Fruit fly (Drosophila melanogaster): Measurements from ENCODE around the gene miple1.

- TF ChIP-seq dmrt93B (GFP tag; optimal IDR thresholded peaks at IDR 0.05) (no peak), CG32264 (GFP tag; optimal IDR thresholded peaks at IDR 0.05) (no peak), Dfd (GFP tag; optimal IDR thresholded peaks at IDR 0.05) (no peak), Myc (optimal IDR thresholded peaks at IDR 0.05) (no peak), CrebA (GFP tag; optimal IDR thresholded peaks at IDR 0.05; ENCODE audit: borderline replicate concordance) (no peak), h (GFP tag; optimal IDR thresholded peaks at IDR 0.05) (no peak), pan (optimal IDR thresholded peaks at IDR 0.05) (no peak), br (GFP tag; optimal IDR thresholded peaks at IDR 0.05) (no peak), Mio (GFP tag; optimal IDR thresholded peaks at IDR 0.05) (no peak), Jra (GFP tag; optimal IDR thresholded peaks at IDR 0.05) (no peak), Abd-B (GFP tag; optimal IDR thresholded peaks at IDR 0.05) (no peak)
Observed at dm6 chr3L:233251-233650, 33.8 kb upstream of the miple1 start, which contains the start of gene CG34453.

Measured in whole organism, wandering third instar larva.